Fruit fly (Drosophila melanogaster): ENCODE results near the gene eRF3.

DNA sequence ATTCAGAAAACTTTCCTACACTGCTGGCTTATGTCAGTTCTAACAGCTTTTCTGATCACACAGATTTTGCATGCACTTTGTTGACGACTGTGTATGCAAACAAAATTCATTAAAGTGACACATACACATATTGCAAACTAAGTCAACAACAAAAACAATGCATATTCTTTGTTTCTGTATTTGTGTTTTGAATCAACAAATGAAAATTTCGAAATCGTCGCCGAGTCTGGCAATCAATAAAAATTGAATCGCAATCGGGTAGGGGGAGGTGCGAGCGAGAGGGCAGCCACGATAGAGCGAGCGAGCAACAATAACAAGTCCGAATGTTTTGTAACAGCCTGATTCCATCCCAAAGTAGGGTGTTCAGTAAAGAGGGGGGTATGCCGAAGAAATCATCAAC, 28.8 kb downstream of the eRF3 start:
- TF ChIP-seq CG8478 (optimal IDR thresholded peaks at IDR 0.05) = no peak
- no peak for TF ChIP-seq CTCF (optimal IDR thresholded peaks at IDR 0.05)

Data from S2 (cell line).